Fruit fly (Drosophila melanogaster) whole organism, embryonic: ENCODE data around the gene CG31957.

Source experiments
- ATbp ChIP-seq: fragments of 200-800 bp; sonication (Bioruptor generic); optimal IDR thresholded peaks from 2 replicates; lab custom pipeline; 2017; ENCODE audit warnings: missing biosample characterization, mild to moderate bottlenecking, missing genetic modification characterization, missing genetic modification reagents
- Aef1 ChIP-seq: fragments of 200-800 bp; sonication (Bioruptor generic); IDR thresholded peaks from 3 replicates; pipeline ENCODE4 v1.3.6; 2022; ENCODE audit warnings: missing biosample characterization, missing genetic modification characterization
- Atf3 ChIP-seq: fragments of 200-800 bp; sonication (Bioruptor generic); optimal IDR thresholded peaks from 3 replicates; lab custom pipeline; 2016; ENCODE audit warnings: missing biosample characterization, missing genetic modification characterization
- CG11093 ChIP-seq: fragments of 200-800 bp; sonication (Bioruptor generic); IDR thresholded peaks from 3 replicates; pipeline ENCODE4 v1.3.6; 2022; ENCODE audit warnings: missing biosample characterization, missing genetic modification characterization
- CG11247 ChIP-seq: fragments of 200-800 bp; sonication (Bioruptor generic); IDR thresholded peaks from 2 replicates; pipeline ENCODE4 v1.3.6; 2022; ENCODE audit warnings: missing biosample characterization, missing genetic modification characterization
- CG11504 ChIP-seq: fragments of 200-800 bp; sonication (Bioruptor generic); optimal IDR thresholded peaks from 3 replicates; lab custom pipeline; 2019; ENCODE audit warnings: missing biosample characterization, mild to moderate bottlenecking, missing genetic modification characterization, moderate library complexity
- CG11695 ChIP-seq: fragments of 200-800 bp; sonication (Bioruptor generic); IDR thresholded peaks from 3 replicates; pipeline ENCODE4 v1.3.6; 2022; ENCODE audit warnings: missing biosample characterization, missing genetic modification characterization
- CG12299 ChIP-seq: fragments of 200-800 bp; sonication (Bioruptor generic); optimal IDR thresholded peaks from 2 replicates; lab custom pipeline; 2018; ENCODE audit warnings: missing biosample characterization, mild to moderate bottlenecking, missing genetic modification characterization
- CG12391 ChIP-seq: fragments of 200-800 bp; sonication (Bioruptor generic); optimal IDR thresholded peaks from 3 replicates; lab custom pipeline; 2018; ENCODE audit warnings: missing biosample characterization, mild to moderate bottlenecking, missing genetic modification characterization, moderate library complexity
- CG12659 ChIP-seq: fragments of 200-800 bp; sonication (Bioruptor generic); optimal IDR thresholded peaks from 3 replicates; lab custom pipeline; 2017; ENCODE audit warnings: mild to moderate bottlenecking, missing biosample characterization, missing genetic modification reagents, missing genetic modification characterization
- CG12769 ChIP-seq: fragments of 200-800 bp; sonication (Bioruptor generic); optimal IDR thresholded peaks from 2 replicates; lab custom pipeline; 2019; ENCODE audit warnings: missing biosample characterization, mild to moderate bottlenecking, missing genetic modification characterization, moderate library complexity
- CG13287 ChIP-seq: fragments of 200-800 bp; sonication (Bioruptor generic); IDR thresholded peaks from 2 replicates; pipeline ENCODE4 v1.3.6; 2022; ENCODE audit warnings: missing biosample characterization, missing genetic modification characterization; ENCODE audit not compliant: partially characterized antibody
- CG14014 ChIP-seq: fragments of 200-800 bp; sonication (Bioruptor generic); IDR thresholded peaks from 2 replicates; pipeline ENCODE4 v1.3.6; 2022; ENCODE audit warnings: missing biosample characterization, missing genetic modification characterization
- CG14860 ChIP-seq: fragments of 200-800 bp; sonication (Bioruptor generic); IDR thresholded peaks from 3 replicates; pipeline ENCODE4 v1.3.6; 2022; ENCODE audit warnings: missing biosample characterization, missing genetic modification characterization; ENCODE audit not compliant: partially characterized antibody
- CG15073 ChIP-seq: fragments of 200-800 bp; sonication (Bioruptor generic); optimal IDR thresholded peaks from 2 replicates; lab custom pipeline; 2016; ENCODE audit warnings: missing biosample characterization, missing genetic modification characterization
- CG1529 ChIP-seq: fragments of 200-800 bp; sonication (Bioruptor generic); optimal IDR thresholded peaks from 3 replicates; lab custom pipeline; 2018; ENCODE audit warnings: missing biosample characterization, missing genetic modification characterization
- CG16863 ChIP-seq: fragments of 200-800 bp; sonication (Bioruptor generic); optimal IDR thresholded peaks from 3 replicates; lab custom pipeline; 2016; ENCODE audit warnings: missing biosample characterization, missing genetic modification characterization
- CG17829 ChIP-seq: fragments of 200-800 bp; optimal IDR thresholded peaks from 2 replicates; lab custom pipeline; 2019; ENCODE audit warnings: missing biosample characterization, mild to moderate bottlenecking, missing genetic modification characterization, moderate library complexity
- CG2712 ChIP-seq: fragments of 200-800 bp; optimal IDR thresholded peaks from 3 replicates; lab custom pipeline; 2019; ENCODE audit warnings: missing biosample characterization, mild to moderate bottlenecking, missing genetic modification characterization, moderate library complexity
- CG3065 ChIP-seq: fragments of 200-800 bp; sonication (Bioruptor generic); optimal IDR thresholded peaks from 2 replicates; lab custom pipeline; 2016; ENCODE audit warnings: missing biosample characterization, missing genetic modification characterization
- CG3163 ChIP-seq: fragments of 200-800 bp; sonication (Bioruptor generic); optimal IDR thresholded peaks from 3 replicates; lab custom pipeline; 2016; ENCODE audit warnings: missing biosample characterization, missing genetic modification characterization
- CG32767 ChIP-seq: fragments of 200-800 bp; sonication (Bioruptor generic); IDR thresholded peaks from 2 replicates; pipeline ENCODE4 v1.3.6; 2022; ENCODE audit warnings: missing biosample characterization, missing genetic modification characterization
- CG4730 ChIP-seq: fragments of 200-800 bp; sonication (Bioruptor generic); IDR thresholded peaks from 2 replicates; pipeline ENCODE4 v1.3.6; 2022; ENCODE audit warnings: missing biosample characterization, missing genetic modification characterization
- CG6254 ChIP-seq: fragments of 200-800 bp; sonication (Bioruptor generic); optimal IDR thresholded peaks from 3 replicates; lab custom pipeline; 2017; ENCODE audit warnings: mild to moderate bottlenecking, missing biosample characterization, missing genetic modification reagents, missing genetic modification characterization
- Dip3 ChIP-seq: fragments of 200-800 bp; sonication (Bioruptor generic); optimal IDR thresholded peaks from 3 replicates; lab custom pipeline; 2016; ENCODE audit warnings: missing biosample characterization, missing genetic modification characterization
- Ets65A ChIP-seq: fragments of 200-800 bp; sonication (Bioruptor generic); peaks from one replicate; lab custom pipeline; 2016; ENCODE audit warnings: missing biosample characterization, missing genetic modification characterization
- HLHmδ ChIP-seq: fragments of 200-800 bp; sonication (Bioruptor generic); optimal IDR thresholded peaks from 2 replicates; lab custom pipeline; 2018; ENCODE audit warnings: missing biosample characterization, mild to moderate bottlenecking, missing genetic modification characterization, moderate library complexity
- HmgZ ChIP-seq: fragments of 200-800 bp; sonication (Bioruptor generic); optimal IDR thresholded peaks from 2 replicates; lab custom pipeline; 2018; ENCODE audit warnings: missing biosample characterization, mild to moderate bottlenecking, missing genetic modification characterization
- Jarid2 ChIP-seq: fragments of 200-800 bp; sonication (Bioruptor generic); optimal IDR thresholded peaks from 3 replicates; lab custom pipeline; 2017; ENCODE audit warnings: mild to moderate bottlenecking, missing biosample characterization, missing genetic modification reagents, missing genetic modification characterization
- Six4 ChIP-seq: fragments of 200-800 bp; sonication (Bioruptor generic); optimal IDR thresholded peaks from 2 replicates; lab custom pipeline; 2016; ENCODE audit warnings: missing biosample characterization, missing genetic modification characterization
- Sry-δ ChIP-seq: fragments of 200-800 bp; sonication (Bioruptor generic); optimal IDR thresholded peaks from 2 replicates; lab custom pipeline; 2016; ENCODE audit warnings: missing biosample characterization, missing genetic modification characterization
- Usf ChIP-seq: fragments of 200-800 bp; sonication (Bioruptor generic); optimal IDR thresholded peaks from 2 replicates; lab custom pipeline; 2017; ENCODE audit warnings: missing genotype, missing biosample characterization, missing genetic modification characterization
- Vsx1 ChIP-seq: fragments of 200-800 bp; sonication (Bioruptor generic); optimal IDR thresholded peaks from 2 replicates; lab custom pipeline; 2017; ENCODE audit warnings: missing biosample characterization, mild to moderate bottlenecking, missing genetic modification characterization, missing genetic modification reagents
- caup ChIP-seq: fragments of 200-800 bp; sonication (Bioruptor generic); optimal IDR thresholded peaks from 3 replicates; lab custom pipeline; 2017; ENCODE audit warnings: missing biosample characterization, mild to moderate bottlenecking, missing genetic modification characterization, moderate library complexity; ENCODE audit not compliant: severe bottlenecking
- dm ChIP-seq: fragments of 200-800 bp; sonication (Bioruptor generic); optimal IDR thresholded peaks from 3 replicates; lab custom pipeline; 2016; ENCODE audit warnings: missing biosample characterization, missing genetic modification characterization
- dmrt99B ChIP-seq: fragments of 200-800 bp; sonication (Bioruptor generic); optimal IDR thresholded peaks from 2 replicates; lab custom pipeline; 2018; ENCODE audit warnings: missing biosample characterization, mild to moderate bottlenecking, missing genetic modification characterization, moderate library complexity
- dpn ChIP-seq, 2 experiments: fragments of 200-800 bp; sonication (Bioruptor generic); optimal IDR thresholded peaks; 3 replicates each; lab custom pipeline; 2016; ENCODE audit warnings: missing biosample characterization in 2 of 2, missing genetic modification characterization in 2 of 2
- fd96Cb ChIP-seq: fragments of 200-800 bp; sonication (Bioruptor generic); optimal IDR thresholded peaks from 2 replicates; lab custom pipeline; 2018; ENCODE audit warnings: missing biosample characterization, mild to moderate bottlenecking, missing genetic modification characterization, moderate library complexity
- jing ChIP-seq: fragments of 200-800 bp; sonication (Bioruptor generic); optimal IDR thresholded peaks from 2 replicates; lab custom pipeline; 2018; ENCODE audit warnings: missing biosample characterization, mild to moderate bottlenecking, missing genetic modification characterization
- jumu ChIP-seq: fragments of 200-800 bp; sonication (Bioruptor generic); optimal IDR thresholded peaks from 3 replicates; lab custom pipeline; 2016; ENCODE audit warnings: missing biosample characterization, missing genetic modification characterization
- lmd ChIP-seq: fragments of 200-800 bp; sonication (Bioruptor generic); IDR thresholded peaks from 2 replicates; pipeline ENCODE4 v1.3.6; 2022; ENCODE audit warnings: missing biosample characterization, missing genetic modification characterization
- maf-S ChIP-seq: fragments of 200-800 bp; sonication (Bioruptor generic); optimal IDR thresholded peaks from 2 replicates; lab custom pipeline; 2016; ENCODE audit warnings: missing biosample characterization, missing genetic modification characterization
- pb ChIP-seq: fragments of 200-800 bp; sonication (Bioruptor generic); optimal IDR thresholded peaks from 3 replicates; lab custom pipeline; 2016; ENCODE audit warnings: missing biosample characterization, missing genetic modification characterization
- pho ChIP-seq: fragments of 200-800 bp; sonication (Bioruptor generic); optimal IDR thresholded peaks from 2 replicates; lab custom pipeline; 2016; ENCODE audit warnings: missing biosample characterization, missing genetic modification characterization
- phol ChIP-seq: fragments of 200-800 bp; sonication (Bioruptor generic); optimal IDR thresholded peaks from 3 replicates; lab custom pipeline; 2018; ENCODE audit warnings: missing biosample characterization, mild to moderate bottlenecking, missing genetic modification characterization, moderate library complexity
- schlank ChIP-seq: fragments of 200-800 bp; sonication (Bioruptor generic); optimal IDR thresholded peaks from 2 replicates; lab custom pipeline; 2018; ENCODE audit warnings: missing biosample characterization, mild to moderate bottlenecking, missing genetic modification characterization
- ttk ChIP-seq: fragments of 200-800 bp; sonication (Bioruptor generic); IDR thresholded peaks from 2 replicates; pipeline ENCODE4 v2.1.2; 2022; ENCODE audit warnings: missing biosample characterization, missing genetic modification characterization
- unc-4 ChIP-seq: fragments of 200-800 bp; sonication (Bioruptor generic); IDR thresholded peaks from 2 replicates; pipeline ENCODE4 v1.3.6; 2022; ENCODE audit warnings: missing biosample characterization, missing genetic modification characterization; ENCODE audit not compliant: partially characterized antibody
- unpg ChIP-seq: fragments of 200-800 bp; sonication (Bioruptor generic); optimal IDR thresholded peaks from 3 replicates; lab custom pipeline; 2018; ENCODE audit warnings: missing biosample characterization, mild to moderate bottlenecking, missing genetic modification characterization, moderate library complexity
- vnd ChIP-seq: fragments of 200-800 bp; sonication (Bioruptor generic); IDR thresholded peaks from 3 replicates; pipeline ENCODE4 v1.3.6; 2022; ENCODE audit warnings: missing biosample characterization, missing genetic modification characterization; ENCODE audit not compliant: partially characterized antibody
- wdn ChIP-seq: fragments of 200-800 bp; sonication (Bioruptor generic); IDR thresholded peaks from 2 replicates; pipeline ENCODE4 v1.3.6; 2022; ENCODE audit warnings: missing biosample characterization, missing genetic modification characterization

Gene CG31957

DNA sequence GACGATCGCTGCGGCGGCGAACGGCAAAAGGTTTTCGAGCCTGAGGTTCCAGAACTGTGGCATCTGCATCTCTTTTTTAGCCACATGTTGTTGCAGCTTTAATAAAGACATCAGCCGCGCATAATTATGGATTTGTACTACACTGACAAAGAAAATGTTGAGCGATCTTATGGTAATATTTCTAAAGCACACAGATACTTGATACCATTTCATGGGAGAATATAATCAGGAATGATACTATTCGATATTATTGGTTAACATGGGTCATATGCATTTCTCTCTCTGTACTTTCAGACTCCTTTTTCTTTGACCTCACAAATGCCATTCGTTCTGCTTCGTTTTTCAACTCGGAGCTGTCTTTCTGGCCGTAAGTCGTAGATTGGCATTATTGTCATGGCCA lies 20.1 kb downstream of the CG31957 start (continued):
- no peak for TF ChIP-seq HmgZ
- peak; percentile 60 for TF ChIP-seq fd96Cb (tag; lab: Kevin White, UChicago)
- TF ChIP-seq pb (GFP tag; lab: Kevin White, UChicago): no peak
- no peak for TF ChIP-seq Atf3 (GFP tag; lab: Kevin White, UChicago)
- peak; percentile 38 for TF ChIP-seq CG6254 (GFP tag; lab: Kevin White, UChicago)
- no peak for TF ChIP-seq CG15073 (GFP tag; lab: Kevin White, UChicago)
- TF ChIP-seq pho (GFP tag; lab: Kevin White, UChicago): no peak
- TF ChIP-seq CG13287: no peak
- TF ChIP-seq dpn (GFP tag; optimal IDR thresholded peaks at IDR 0.05; lab: Kevin White, UChicago): peak; percentile 7 to 19
- TF ChIP-seq CG12391 (tag; lab: Kevin White, UChicago): peak; percentile 58
- TF ChIP-seq ATbp (GFP tag; lab: Kevin White, UChicago): peak; percentile 19
- TF ChIP-seq Vsx1 (GFP tag; lab: Kevin White, UChicago): no peak
- TF ChIP-seq CG11093 (GFP tag; lab: Robert Waterston, UW): no peak
- no peak for TF ChIP-seq CG12299 (tag; lab: Kevin White, UChicago)
- TF ChIP-seq Usf: no peak
- peak; percentile 41 for TF ChIP-seq dmrt99B (tag; lab: Kevin White, UChicago)
- peak; percentile 76 for TF ChIP-seq CG2712 (tag; lab: Kevin White, UChicago)
- no peak for TF ChIP-seq caup (GFP tag; lab: Kevin White, UChicago)
- TF ChIP-seq schlank (tag; lab: Kevin White, UChicago): no peak
- TF ChIP-seq CG3163: no peak
- TF ChIP-seq CG32767: no peak
- no peak for TF ChIP-seq Aef1 (GFP tag; lab: Robert Waterston, UW)
- TF ChIP-seq phol: peak; percentile 65
- no peak for TF ChIP-seq Jarid2 (GFP tag; lab: Kevin White, UChicago)
- TF ChIP-seq CG14860 (GFP tag; lab: Robert Waterston, UW): no peak
- TF ChIP-seq CG11695 (GFP tag; lab: Robert Waterston, UW): no peak
- TF ChIP-seq HLHmδ: no peak
- peak; percentile 68 for TF ChIP-seq CG17829 (tag; lab: Kevin White, UChicago)
- peak; percentile 22 for TF ChIP-seq Ets65A (GFP tag; lab: Kevin White, UChicago)
- TF ChIP-seq CG4730: 0 out of 2 replicates have a peak, but pooled peaks have one; percentile 13
- peak; percentile 46 for TF ChIP-seq CG11504 (tag; lab: Kevin White, UChicago)
- TF ChIP-seq jumu (GFP tag; lab: Kevin White, UChicago): peak; percentile 14
- TF ChIP-seq dm (GFP tag; lab: Kevin White, UChicago): peak; percentile 6
- no peak for TF ChIP-seq CG12659 (GFP tag; lab: Kevin White, UChicago)
- no peak for TF ChIP-seq vnd (GFP tag; lab: Robert Waterston, UW)
- no peak for TF ChIP-seq maf-S (GFP tag; lab: Kevin White, UChicago)
- no peak for TF ChIP-seq CG11247 (GFP tag; lab: Robert Waterston, UW)
- no peak for TF ChIP-seq lmd
- TF ChIP-seq CG3065 (GFP tag; lab: Kevin White, UChicago): no peak
- TF ChIP-seq ttk (GFP tag; lab: Robert Waterston, UW): no peak
- TF ChIP-seq Dip3: no peak
- no peak for TF ChIP-seq unc-4
- TF ChIP-seq CG14014: no peak
- TF ChIP-seq jing (GFP tag; lab: Kevin White, UChicago): peak; percentile 20
- no peak for TF ChIP-seq Sry-δ (GFP tag; lab: Kevin White, UChicago)
- TF ChIP-seq unpg: peak; percentile 59
- TF ChIP-seq CG12769 (tag; lab: Kevin White, UChicago): no peak
- TF ChIP-seq CG16863 (GFP tag; lab: Kevin White, UChicago): peak; percentile 38
- no peak for TF ChIP-seq wdn (GFP tag; lab: Robert Waterston, UW)
- peak; percentile 65 for TF ChIP-seq Six4 (GFP tag; lab: Kevin White, UChicago)
- peak; percentile 20 for TF ChIP-seq CG1529 (GFP tag; lab: Kevin White, UChicago)
